Fruit fly (Drosophila melanogaster): Measurements from ENCODE around the gene CG6813.
A peak's percentile ranks its signal among the peaks of the same experiment; 100 is the strongest.

Gene CG6813

DNA sequence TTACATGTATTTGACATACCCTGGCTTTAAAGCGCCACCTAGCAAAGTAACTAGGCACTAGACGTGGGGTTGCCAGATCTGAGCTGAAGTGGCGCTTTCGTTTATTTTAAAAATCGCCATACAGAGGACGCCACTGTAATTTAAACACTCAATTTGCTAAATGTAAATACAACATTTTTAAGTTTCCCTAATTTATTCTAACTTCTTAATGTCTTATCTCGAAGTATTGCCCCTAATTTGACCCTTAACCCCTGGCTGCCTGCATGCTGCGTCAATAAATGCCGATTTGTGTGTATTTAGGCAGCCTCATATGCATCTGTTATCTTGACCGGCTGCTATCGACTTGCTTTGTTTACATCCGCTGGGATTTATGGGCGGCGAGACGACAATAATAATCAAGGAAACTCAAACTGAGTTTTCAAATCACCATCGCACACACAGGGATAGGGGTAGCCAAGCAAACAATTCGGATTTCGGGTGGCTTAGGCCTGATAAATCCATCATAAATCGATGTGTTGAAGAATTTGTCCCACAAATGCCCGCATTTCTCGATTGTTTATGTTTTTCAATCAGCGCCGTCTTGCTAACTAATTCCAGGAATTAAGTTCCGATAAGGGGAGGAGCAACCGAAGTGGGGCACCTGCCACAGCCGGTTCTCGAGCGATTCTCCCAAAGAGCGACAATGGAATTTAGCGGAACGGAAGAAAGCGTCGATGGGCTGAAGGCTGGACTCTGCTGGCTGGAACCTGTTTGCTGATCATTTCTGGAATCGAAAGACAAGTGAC, 13.0 kb downstream of the CG6813 start (continued):
- TF ChIP-seq jigr1 (GFP tag; IDR thresholded peaks at IDR 0.05) = no peak
- 0 out of 2 replicates have a peak, but pooled peaks have one; percentile 37 for TF ChIP-seq CG6689 (GFP tag; IDR thresholded peaks at IDR 0.05)
- TF ChIP-seq CG3847 (GFP tag; IDR thresholded peaks at IDR 0.05) = peak; percentile 67
- peak; percentile 34; the same call in 1 of the 2 replicates for TF ChIP-seq ranshi (GFP tag; IDR thresholded peaks at IDR 0.05)
- TF ChIP-seq CG6765 (GFP tag; optimal IDR thresholded peaks at IDR 0.05) = no peak
- TF ChIP-seq CG10267 (tag; optimal IDR thresholded peaks at IDR 0.05) = peak; percentile 65
- TF ChIP-seq Myb (GFP tag; optimal IDR thresholded peaks at IDR 0.05) = peak; percentile 82
- TF ChIP-seq CG18262 (tag; optimal IDR thresholded peaks at IDR 0.05) = peak; percentile 67
- peak; percentile 56 for TF ChIP-seq Xrp1 (GFP tag; IDR thresholded peaks at IDR 0.05)
- TF ChIP-seq CG11398 (GFP tag; optimal IDR thresholded peaks at IDR 0.05) = peak; percentile 45
- peak; percentile 34; the same call in 1 of the 2 replicates for TF ChIP-seq ttk (GFP tag; IDR thresholded peaks at IDR 0.05)
- TF ChIP-seq Scr (GFP tag; IDR thresholded peaks at IDR 0.05; ENCODE audit: partially characterized antibody) = peak; percentile 28; the same call in 1 of the 2 replicates
- peak; percentile 49 for TF ChIP-seq pum (GFP tag; optimal IDR thresholded peaks at IDR 0.05)
- peak; percentile 65; the same call in 1 of the 3 replicates for TF ChIP-seq knrl (GFP tag; IDR thresholded peaks at IDR 0.05; ENCODE audit: partially characterized antibody)
- TF ChIP-seq CG3838 (GFP tag; optimal IDR thresholded peaks at IDR 0.05) = no peak
- peak; percentile 32 for TF ChIP-seq twi (tag; optimal IDR thresholded peaks at IDR 0.05)
- peak; percentile 82 for TF ChIP-seq Ptx1 (GFP tag; IDR thresholded peaks at IDR 0.05)
- TF ChIP-seq CG12744 (GFP tag; optimal IDR thresholded peaks at IDR 0.05) = peak; percentile 61
- no peak for TF ChIP-seq CG5180 (GFP tag; optimal IDR thresholded peaks at IDR 0.05)
- peak; percentile 42 for TF ChIP-seq tx (GFP tag; optimal IDR thresholded peaks at IDR 0.05)
- TF ChIP-seq Ssrp (tag; optimal IDR thresholded peaks at IDR 0.05) = peak; percentile 45
- peak; percentile 64 for TF ChIP-seq grau (tag; optimal IDR thresholded peaks at IDR 0.05)
- TF ChIP-seq Hr3 (GFP tag; optimal IDR thresholded peaks at IDR 0.05) = peak; percentile 78
- no peak for TF ChIP-seq Sox100B (GFP tag; optimal IDR thresholded peaks at IDR 0.05)
- peak; percentile 22 for TF ChIP-seq Antp (GFP tag; optimal IDR thresholded peaks at IDR 0.05)
- peak; percentile 44 for TF ChIP-seq CG9727 (GFP tag; optimal IDR thresholded peaks at IDR 0.05)
- no peak for TF ChIP-seq sc (optimal IDR thresholded peaks at IDR 0.05)
- TF ChIP-seq sc (GFP tag; optimal IDR thresholded peaks at IDR 0.05) = peak; percentile 22
- TF ChIP-seq CG1602 (GFP tag; optimal IDR thresholded peaks at IDR 0.05) = peak; percentile 78
- peak; percentile 28 for TF ChIP-seq CG10209 (GFP tag; optimal IDR thresholded peaks at IDR 0.05)
- peak; percentile 43 for TF ChIP-seq fd3F (GFP tag; optimal IDR thresholded peaks at IDR 0.05)
- TF ChIP-seq CG4424 (GFP tag; optimal IDR thresholded peaks at IDR 0.05) = peak; percentile 57
- peak; percentile 45; the same call in 1 of the 2 replicates for TF ChIP-seq Nf-YA (GFP tag; IDR thresholded peaks at IDR 0.05)
- peak; percentile 60 for TF ChIP-seq danr (GFP tag; IDR thresholded peaks at IDR 0.05)
- peak; percentile 24 for TF ChIP-seq da (GFP tag; optimal IDR thresholded peaks at IDR 0.05)
- peak; percentile 51 for TF ChIP-seq CG12155 (GFP tag; optimal IDR thresholded peaks at IDR 0.05)
- no peak for TF ChIP-seq fd64A (GFP tag; optimal IDR thresholded peaks at IDR 0.05)
- peak; percentile 24 for TF ChIP-seq pzg (GFP tag; optimal IDR thresholded peaks at IDR 0.05)
- no peak for TF ChIP-seq MBD-R2 (GFP tag; IDR thresholded peaks at IDR 0.05)
- no peak for TF ChIP-seq CG12299 (tag; optimal IDR thresholded peaks at IDR 0.05)
- TF ChIP-seq Lpt (GFP tag; optimal IDR thresholded peaks at IDR 0.05) = no peak
- TF ChIP-seq CG11093 (GFP tag; IDR thresholded peaks at IDR 0.05) = 0 out of 3 replicates have a peak, but pooled peaks have one; percentile 28
- TF ChIP-seq CG1024 (GFP tag; IDR thresholded peaks at IDR 0.05) = peak; percentile 51; the same call in 1 of the 2 replicates
- peak; percentile 66 for TF ChIP-seq tin (GFP tag; optimal IDR thresholded peaks at IDR 0.05)
- peak; percentile 23 for TF ChIP-seq Jarid2 (GFP tag; optimal IDR thresholded peaks at IDR 0.05)
- TF ChIP-seq row (GFP tag; IDR thresholded peaks at IDR 0.05) = peak; percentile 42; the same call in 2 of the 3 replicates
- peak; percentile 48 for TF ChIP-seq Camta (GFP tag; optimal IDR thresholded peaks at IDR 0.05)
- TF ChIP-seq Kr (GFP tag; optimal IDR thresholded peaks at IDR 0.05) = peak; percentile 78
- TF ChIP-seq CG9437 (GFP tag; optimal IDR thresholded peaks at IDR 0.05) = no peak
- peak; percentile 82 for TF ChIP-seq sens (GFP tag)

All from whole organism, embryonic.